Fruit fly (Drosophila melanogaster) whole organism, wandering third instar larva: ENCODE data around the gene CG4962.

Source experiments
- Abd-B ChIP-seq: fragments of >200 bp; optimal IDR thresholded peaks from 2 replicates; lab custom pipeline; 2017; ENCODE audit warnings: missing biosample characterization, missing genetic modification characterization
- CG32264 ChIP-seq: fragments of 200-800 bp; sonication (Bioruptor generic); optimal IDR thresholded peaks from 2 replicates; lab custom pipeline; 2016; ENCODE audit warnings: missing biosample characterization, missing genetic modification characterization
- CG9705 ChIP-seq: fragments of 200-800 bp; sonication (Bioruptor generic); optimal IDR thresholded peaks from 2 replicates; lab custom pipeline; 2018; ENCODE audit warnings: missing biosample characterization, mild to moderate bottlenecking, missing genetic modification characterization
- CrebA ChIP-seq: fragments of 200-800 bp; sonication (Bioruptor generic); optimal IDR thresholded peaks from 2 replicates; lab custom pipeline; 2016; ENCODE audit warnings: missing biosample characterization, mild to moderate bottlenecking, missing genetic modification characterization, borderline replicate concordance
- Dfd ChIP-seq: fragments of >200 bp; optimal IDR thresholded peaks from 2 replicates; lab custom pipeline; 2017; ENCODE audit warnings: missing biosample characterization, missing genetic modification characterization
- Dif ChIP-seq: fragments of 200-275, 200-300 bp; sonication (Bioruptor generic); optimal IDR thresholded peaks from 2 replicates; lab custom pipeline; 2018; ENCODE audit warnings: missing biosample characterization, missing genetic modification characterization; ENCODE audit not compliant: partially characterized antibody
- HLH106 ChIP-seq: fragments of 200-800 bp; optimal IDR thresholded peaks from 3 replicates; lab custom pipeline; 2019; ENCODE audit warnings: missing biosample characterization, mild to moderate bottlenecking, missing genetic modification characterization, moderate library complexity
- Hnf4 ChIP-seq: fragments of 200-800 bp; sonication (Bioruptor generic); optimal IDR thresholded peaks from 2 replicates; lab custom pipeline; 2016; ENCODE audit warnings: missing biosample characterization, mild to moderate bottlenecking, missing genetic modification characterization
- Hr78 ChIP-seq: fragments of >200 bp; optimal IDR thresholded peaks from 2 replicates; lab custom pipeline; 2017; ENCODE audit warnings: missing biosample characterization, missing genetic modification characterization
- Hr83 ChIP-seq: fragments of 200-300 bp; sonication (Bioruptor generic); optimal IDR thresholded peaks from 2 replicates; lab custom pipeline; 2016; ENCODE audit warnings: missing biosample characterization, mild to moderate bottlenecking, missing genetic modification characterization, moderate library complexity; ENCODE audit not compliant: poor library complexity, severe bottlenecking
- Jra ChIP-seq: sonication (Bioruptor generic); optimal IDR thresholded peaks from 2 replicates; lab custom pipeline; 2016; ENCODE audit warnings: missing biosample characterization, missing genetic modification characterization
- Myc ChIP-seq: fragments of >200 bp; optimal IDR thresholded peaks from 2 replicates; lab custom pipeline; 2017
- N ChIP-seq: fragments of >200 bp; optimal IDR thresholded peaks from 2 replicates; lab custom pipeline; 2018; ENCODE audit warnings: missing biosample characterization, missing external identifiers, missing genetic modification characterization
- OdsH ChIP-seq: fragments of 200-800 bp; sonication (Bioruptor generic); optimal IDR thresholded peaks from 2 replicates; lab custom pipeline; 2016; ENCODE audit warnings: missing biosample characterization, mild to moderate bottlenecking, missing genetic modification characterization
- Rel ChIP-seq, 2 experiments: fragments of 200-800 bp; sonication (Bioruptor generic) in 1 of 2; optimal IDR thresholded peaks; 2 replicates in 1 of 2; 3 replicates in 1 of 2; lab custom pipeline; 2016 to 2019; ENCODE audit warnings: mild to moderate bottlenecking in 2 of 2, missing biosample characterization in 2 of 2, missing genetic modification characterization in 2 of 2, moderate library complexity in 1 of 2
- Sp1 ChIP-seq: fragments of 200-800 bp; sonication (Bioruptor generic); optimal IDR thresholded peaks from 3 replicates; lab custom pipeline; 2019; ENCODE audit warnings: missing biosample characterization, mild to moderate bottlenecking, missing genetic modification characterization, moderate library complexity
- br ChIP-seq: fragments of 200-800 bp; sonication (Bioruptor generic); optimal IDR thresholded peaks from 2 replicates; lab custom pipeline; 2016; ENCODE audit warnings: missing biosample characterization, missing genetic modification characterization
- brk ChIP-seq: fragments of 200-800 bp; sonication (Bioruptor generic); optimal IDR thresholded peaks from 2 replicates; lab custom pipeline; 2016; ENCODE audit warnings: missing biosample characterization, mild to moderate bottlenecking, missing genetic modification characterization
- dl ChIP-seq, 2 experiments: fragments of 175-275, 200-275 bp in 1 of 2; fragments of 200-275 bp in 1 of 2; sonication (Bioruptor generic); optimal IDR thresholded peaks; lab custom pipeline; 2018; ENCODE audit warnings: mild to moderate bottlenecking in 2 of 2, missing biosample characterization in 2 of 2, missing genetic modification characterization in 2 of 2, moderate library complexity in 2 of 2; ENCODE audit not compliant: partially characterized antibody in 2 of 2, insufficient read depth in 1 of 2
- dmrt93B ChIP-seq: fragments of 200-800 bp; sonication (Bioruptor generic); optimal IDR thresholded peaks from 2 replicates; lab custom pipeline; 2018; ENCODE audit warnings: missing biosample characterization, mild to moderate bottlenecking, missing genetic modification characterization
- dsf ChIP-seq: sonication (Bioruptor generic); optimal IDR thresholded peaks from 2 replicates; lab custom pipeline; 2016; ENCODE audit warnings: missing biosample characterization, missing genetic modification characterization, borderline replicate concordance
- ey ChIP-seq: fragments of 200-800 bp; sonication (Bioruptor generic); optimal IDR thresholded peaks from 2 replicates; lab custom pipeline; 2016; ENCODE audit warnings: missing biosample characterization, missing genetic modification characterization
- fru ChIP-seq: fragments of 200-800 bp; sonication (Bioruptor generic); optimal IDR thresholded peaks from 3 replicates; lab custom pipeline; 2016; ENCODE audit warnings: missing biosample characterization, mild to moderate bottlenecking, missing genetic modification characterization
- h ChIP-seq: fragments of 200-800 bp; sonication (Bioruptor generic); optimal IDR thresholded peaks from 3 replicates; lab custom pipeline; 2016; ENCODE audit warnings: missing biosample characterization, mild to moderate bottlenecking, missing genetic modification characterization
- jim ChIP-seq: fragments of 175-275, 200-325 bp; sonication (Bioruptor generic); optimal IDR thresholded peaks from 2 replicates; lab custom pipeline; 2016; ENCODE audit warnings: missing biosample characterization, mild to moderate bottlenecking, missing genetic modification characterization
- lola ChIP-seq: fragments of >200 bp; optimal IDR thresholded peaks from 2 replicates; lab custom pipeline; 2017; ENCODE audit warnings: missing biosample characterization, missing genetic modification characterization
- pan ChIP-seq: fragments of >200 bp; optimal IDR thresholded peaks from 2 replicates; lab custom pipeline; 2017
- psq ChIP-seq: fragments of 200-800 bp; sonication (Bioruptor generic); optimal IDR thresholded peaks from 3 replicates; lab custom pipeline; 2017; ENCODE audit warnings: missing biosample characterization, mild to moderate bottlenecking, missing genetic modification characterization, moderate library complexity
- tai ChIP-seq: sonication (Bioruptor generic); optimal IDR thresholded peaks from 2 replicates; lab custom pipeline; 2016; ENCODE audit warnings: missing biosample characterization, missing genetic modification characterization
- usp ChIP-seq: fragments of >200 bp; optimal IDR thresholded peaks from 2 replicates; lab custom pipeline; 2017; ENCODE audit warnings: missing biosample characterization, missing genetic modification characterization
- woc ChIP-seq: sonication (Bioruptor generic); optimal IDR thresholded peaks from 2 replicates; lab custom pipeline; 2016; ENCODE audit warnings: missing biosample characterization, mild to moderate bottlenecking, missing genetic modification characterization

CG4962 gene

dm6 chr3L:16286258-16286657, 9.1 kb downstream of the CG4962 start (continued):
- TF ChIP-seq ey: peak; percentile 32
- no peak for TF ChIP-seq dsf (GFP tag; lab: Kevin White, UChicago)
- TF ChIP-seq psq (GFP tag; lab: Kevin White, UChicago): no peak
- TF ChIP-seq CrebA (GFP tag; lab: Kevin White, UChicago): no peak

- TF ChIP-seq Dfd (GFP tag; lab: Kevin White, UChicago) (no peak), CG32264 (GFP tag; lab: Kevin White, UChicago) (no peak), br (GFP tag; lab: Kevin White, UChicago) (no peak), Abd-B (GFP tag; lab: Kevin White, UChicago) (no peak), CG9705 (GFP tag; lab: Kevin White, UChicago) (no peak), brk (GFP tag; lab: Kevin White, UChicago) (no peak), CrebA (GFP tag; lab: Kevin White, UChicago) (no peak), HLH106 (no peak), woc (no peak), lola (GFP tag; lab: Kevin White, UChicago) (no peak), fru (GFP tag; lab: Kevin White, UChicago) (no peak), dl (GFP tag; optimal IDR thresholded peaks at IDR 0.05; lab: Kevin White, UChicago; ENCODE audit: insufficient read depth in 1 of 2, partially characterized antibody in 2 of 2) (no peak), psq (GFP tag; lab: Kevin White, UChicago) (no peak), jim (GFP tag; lab: Kevin White, UChicago) (no peak), dsf (GFP tag; lab: Kevin White, UChicago) (no peak), OdsH (GFP tag; lab: Kevin White, UChicago) (no peak), Hnf4 (GFP tag; lab: Kevin White, UChicago) (no peak), Hr78 (GFP tag; lab: Kevin White, UChicago) (no peak), Hr83 (GFP tag; lab: Kevin White, UChicago) (no peak)
These were observed 9.9 kb downstream of the CG4962 start, which contains the start of gene CG13047 for dm6 chr3L:16285346-16285911. TSS of gene CG13047 (minus strand) at chr3L:16285396.

- TF ChIP-seq fru (GFP tag; lab: Kevin White, UChicago) (no peak), Myc (lab: Kevin White, UChicago) (no peak), tai (GFP tag; lab: Kevin White, UChicago) (no peak), N (GFP tag; lab: Kevin White, UChicago) (no peak), h (GFP tag; lab: Kevin White, UChicago) (no peak), brk (GFP tag; lab: Kevin White, UChicago) (no peak), HLH106 (no peak), Rel (GFP tag; optimal IDR thresholded peaks at IDR 0.05; lab: Kevin White, UChicago) (no peak), Rel (tag; optimal IDR thresholded peaks at IDR 0.05; lab: Kevin White, UChicago) (no peak), lola (GFP tag; lab: Kevin White, UChicago) (no peak), usp (GFP tag; lab: Kevin White, UChicago) (no peak), br (GFP tag; lab: Kevin White, UChicago) (no peak), Sp1 (GFP tag; lab: Kevin White, UChicago) (no peak), pan (no peak), Dif (no peak), ey (no peak), dmrt93B (GFP tag; lab: Kevin White, UChicago) (no peak), CG9705 (GFP tag; lab: Kevin White, UChicago) (no peak)
These were observed 11.5 kb downstream of the CG4962 start, which contains the start of gene CG13048 for dm6 chr3L:16283821-16284220. TSS of gene CG13048 (minus strand) at chr3L:16283921.

- TF ChIP-seq Jra (GFP tag; lab: Kevin White, UChicago) (no peak), jim (GFP tag; lab: Kevin White, UChicago) (no peak), Dfd (GFP tag; lab: Kevin White, UChicago) (peak; percentile 80)
These were observed 13.3 kb downstream of the CG4962 start, which contains the start of gene CG13049 for dm6 chr3L:16281880-16282556. TSS of gene CG13049 (minus strand) at chr3L:16281930.
